Fruit fly (Drosophila melanogaster) whole organism, wandering third instar larva: ENCODE measurements around the gene CG33003.

ENCODE experiments used
- Abd-B ChIP-seq: fragments of >200 bp; optimal IDR thresholded peaks from 2 replicates; lab custom pipeline; 2017; ENCODE audit warnings: missing biosample characterization, missing genetic modification characterization
- CG9705 ChIP-seq: fragments of 200-800 bp; sonication (Bioruptor generic); optimal IDR thresholded peaks from 2 replicates; lab custom pipeline; 2018; ENCODE audit warnings: missing biosample characterization, mild to moderate bottlenecking, missing genetic modification characterization
- CrebA ChIP-seq: fragments of 200-800 bp; sonication (Bioruptor generic); optimal IDR thresholded peaks from 2 replicates; lab custom pipeline; 2016; ENCODE audit warnings: missing biosample characterization, mild to moderate bottlenecking, missing genetic modification characterization, borderline replicate concordance
- Dfd ChIP-seq: fragments of >200 bp; optimal IDR thresholded peaks from 2 replicates; lab custom pipeline; 2017; ENCODE audit warnings: missing biosample characterization, missing genetic modification characterization
- Dif ChIP-seq: fragments of 200-275, 200-300 bp; sonication (Bioruptor generic); optimal IDR thresholded peaks from 2 replicates; lab custom pipeline; 2018; ENCODE audit warnings: missing biosample characterization, missing genetic modification characterization; ENCODE audit not compliant: partially characterized antibody
- GATAd ChIP-seq: sonication (Bioruptor generic); optimal IDR thresholded peaks from 2 replicates; lab custom pipeline; 2016; ENCODE audit warnings: missing biosample characterization, missing genetic modification characterization
- HLH106 ChIP-seq: fragments of 200-800 bp; optimal IDR thresholded peaks from 3 replicates; lab custom pipeline; 2019; ENCODE audit warnings: missing biosample characterization, mild to moderate bottlenecking, missing genetic modification characterization, moderate library complexity
- Hnf4 ChIP-seq: fragments of 200-800 bp; sonication (Bioruptor generic); optimal IDR thresholded peaks from 2 replicates; lab custom pipeline; 2016; ENCODE audit warnings: missing biosample characterization, mild to moderate bottlenecking, missing genetic modification characterization
- Hr78 ChIP-seq: fragments of >200 bp; optimal IDR thresholded peaks from 2 replicates; lab custom pipeline; 2017; ENCODE audit warnings: missing biosample characterization, missing genetic modification characterization
- Hr83 ChIP-seq: fragments of 200-300 bp; sonication (Bioruptor generic); optimal IDR thresholded peaks from 2 replicates; lab custom pipeline; 2016; ENCODE audit warnings: missing biosample characterization, mild to moderate bottlenecking, missing genetic modification characterization, moderate library complexity; ENCODE audit not compliant: poor library complexity, severe bottlenecking
- Jra ChIP-seq: sonication (Bioruptor generic); optimal IDR thresholded peaks from 2 replicates; lab custom pipeline; 2016; ENCODE audit warnings: missing biosample characterization, missing genetic modification characterization
- Mio ChIP-seq: sonication (Bioruptor generic); optimal IDR thresholded peaks from 2 replicates; lab custom pipeline; 2016; ENCODE audit warnings: missing biosample characterization, missing genetic modification characterization
- N ChIP-seq: fragments of >200 bp; optimal IDR thresholded peaks from 2 replicates; lab custom pipeline; 2018; ENCODE audit warnings: missing biosample characterization, missing external identifiers, missing genetic modification characterization
- OdsH ChIP-seq: fragments of 200-800 bp; sonication (Bioruptor generic); optimal IDR thresholded peaks from 2 replicates; lab custom pipeline; 2016; ENCODE audit warnings: missing biosample characterization, mild to moderate bottlenecking, missing genetic modification characterization
- Rel ChIP-seq, 2 experiments: fragments of 200-800 bp; sonication (Bioruptor generic) in 1 of 2; optimal IDR thresholded peaks; 2 replicates in 1 of 2; 3 replicates in 1 of 2; lab custom pipeline; 2016 to 2019; ENCODE audit warnings: mild to moderate bottlenecking in 2 of 2, missing biosample characterization in 2 of 2, missing genetic modification characterization in 2 of 2, moderate library complexity in 1 of 2
- Sp1 ChIP-seq: fragments of 200-800 bp; sonication (Bioruptor generic); optimal IDR thresholded peaks from 3 replicates; lab custom pipeline; 2019; ENCODE audit warnings: missing biosample characterization, mild to moderate bottlenecking, missing genetic modification characterization, moderate library complexity
- Vsx2 ChIP-seq: fragments of 200-300, 225-300 bp; sonication (Bioruptor generic); optimal IDR thresholded peaks from 2 replicates; lab custom pipeline; 2018; ENCODE audit warnings: missing biosample characterization, missing genetic modification characterization; ENCODE audit not compliant: partially characterized antibody
- br ChIP-seq: fragments of 200-800 bp; sonication (Bioruptor generic); optimal IDR thresholded peaks from 2 replicates; lab custom pipeline; 2016; ENCODE audit warnings: missing biosample characterization, missing genetic modification characterization
- brk ChIP-seq: fragments of 200-800 bp; sonication (Bioruptor generic); optimal IDR thresholded peaks from 2 replicates; lab custom pipeline; 2016; ENCODE audit warnings: missing biosample characterization, mild to moderate bottlenecking, missing genetic modification characterization
- dl ChIP-seq, 2 experiments: fragments of 175-275, 200-275 bp in 1 of 2; fragments of 200-275 bp in 1 of 2; sonication (Bioruptor generic); optimal IDR thresholded peaks; lab custom pipeline; 2018; ENCODE audit warnings: mild to moderate bottlenecking in 2 of 2, missing biosample characterization in 2 of 2, missing genetic modification characterization in 2 of 2, moderate library complexity in 2 of 2; ENCODE audit not compliant: partially characterized antibody in 2 of 2, insufficient read depth in 1 of 2
- dmrt93B ChIP-seq: fragments of 200-800 bp; sonication (Bioruptor generic); optimal IDR thresholded peaks from 2 replicates; lab custom pipeline; 2018; ENCODE audit warnings: missing biosample characterization, mild to moderate bottlenecking, missing genetic modification characterization
- foxo ChIP-seq, 2 experiments: fragments of 200-800 bp; sonication (Bioruptor generic); optimal IDR thresholded peaks; 2 replicates in 1 of 2; 3 replicates in 1 of 2; lab custom pipeline; 2016 to 2017; ENCODE audit warnings: missing biosample characterization in 2 of 2, missing genetic modification characterization in 2 of 2
- fru ChIP-seq: fragments of 200-800 bp; sonication (Bioruptor generic); optimal IDR thresholded peaks from 3 replicates; lab custom pipeline; 2016; ENCODE audit warnings: missing biosample characterization, mild to moderate bottlenecking, missing genetic modification characterization
- h ChIP-seq: fragments of 200-800 bp; sonication (Bioruptor generic); optimal IDR thresholded peaks from 3 replicates; lab custom pipeline; 2016; ENCODE audit warnings: missing biosample characterization, mild to moderate bottlenecking, missing genetic modification characterization
- jim ChIP-seq: fragments of 175-275, 200-325 bp; sonication (Bioruptor generic); optimal IDR thresholded peaks from 2 replicates; lab custom pipeline; 2016; ENCODE audit warnings: missing biosample characterization, mild to moderate bottlenecking, missing genetic modification characterization
- pan ChIP-seq: fragments of >200 bp; optimal IDR thresholded peaks from 2 replicates; lab custom pipeline; 2017
- psq ChIP-seq: fragments of 200-800 bp; sonication (Bioruptor generic); optimal IDR thresholded peaks from 3 replicates; lab custom pipeline; 2017; ENCODE audit warnings: missing biosample characterization, mild to moderate bottlenecking, missing genetic modification characterization, moderate library complexity
- rgr ChIP-seq: fragments of 200-800 bp; sonication (Bioruptor generic); optimal IDR thresholded peaks from 3 replicates; lab custom pipeline; 2016; ENCODE audit warnings: missing biosample characterization, mild to moderate bottlenecking, missing genetic modification characterization
- sage ChIP-seq: fragments of 200-800 bp; sonication (Bioruptor generic); optimal IDR thresholded peaks from 2 replicates; lab custom pipeline; 2016; ENCODE audit warnings: missing biosample characterization, mild to moderate bottlenecking, missing genetic modification characterization
- sv ChIP-seq: fragments of 200-800 bp; sonication (Bioruptor generic); optimal IDR thresholded peaks from 3 replicates; lab custom pipeline; 2016; ENCODE audit warnings: missing biosample characterization, missing genetic modification characterization
- tai ChIP-seq: sonication (Bioruptor generic); optimal IDR thresholded peaks from 2 replicates; lab custom pipeline; 2016; ENCODE audit warnings: missing biosample characterization, missing genetic modification characterization
- usp ChIP-seq: fragments of >200 bp; optimal IDR thresholded peaks from 2 replicates; lab custom pipeline; 2017; ENCODE audit warnings: missing biosample characterization, missing genetic modification characterization
- woc ChIP-seq: sonication (Bioruptor generic); optimal IDR thresholded peaks from 2 replicates; lab custom pipeline; 2016; ENCODE audit warnings: missing biosample characterization, mild to moderate bottlenecking, missing genetic modification characterization

CG33003 gene

DNA sequence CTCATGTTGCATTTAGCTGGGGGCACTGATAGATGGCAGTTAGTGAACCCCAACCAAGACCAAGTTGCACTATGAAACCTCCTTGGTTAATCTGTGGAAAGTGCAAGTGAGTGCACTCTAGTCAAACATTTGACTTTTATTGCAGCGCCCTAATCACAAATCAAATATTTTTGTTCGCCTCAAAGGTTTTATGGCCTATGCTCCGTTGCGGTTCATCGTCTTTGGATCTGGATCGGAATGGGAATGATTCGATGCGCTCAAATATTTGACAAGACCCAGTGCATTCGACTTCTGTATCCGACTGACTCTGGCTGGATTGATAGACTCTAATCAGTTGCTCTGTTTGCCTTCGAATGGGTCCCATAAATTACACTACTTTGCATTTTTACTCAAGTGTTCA, 35.8 kb upstream of the CG33003 start:
- no peak for TF ChIP-seq h (GFP tag; lab: Kevin White, UChicago)
- TF ChIP-seq Abd-B (GFP tag; lab: Kevin White, UChicago), result no peak
- no peak for TF ChIP-seq dmrt93B (GFP tag; lab: Kevin White, UChicago)
- no peak for TF ChIP-seq sage (GFP tag; lab: Kevin White, UChicago)
- no peak for TF ChIP-seq pan (lab: Kevin White, UChicago)
- no peak for TF ChIP-seq foxo (GFP tag; optimal IDR thresholded peaks at IDR 0.05; lab: Kevin White, UChicago)
- TF ChIP-seq CrebA (GFP tag; lab: Kevin White, UChicago), result no peak
- no peak for TF ChIP-seq tai
- no peak for TF ChIP-seq Dif (GFP tag; lab: Kevin White, UChicago)
- TF ChIP-seq brk (GFP tag; lab: Kevin White, UChicago), result no peak
- TF ChIP-seq Sp1 (GFP tag; lab: Kevin White, UChicago), result no peak
- no peak for TF ChIP-seq Mio (GFP tag; lab: Kevin White, UChicago)
- no peak for TF ChIP-seq GATAd (GFP tag; lab: Kevin White, UChicago)
- no peak for TF ChIP-seq Jra (GFP tag; lab: Kevin White, UChicago)
- no peak for TF ChIP-seq rgr (GFP tag; lab: Kevin White, UChicago)
- TF ChIP-seq N (GFP tag; lab: Kevin White, UChicago), result no peak
- TF ChIP-seq br (GFP tag; lab: Kevin White, UChicago), result no peak
- TF ChIP-seq Hr78 (GFP tag; lab: Kevin White, UChicago), result no peak
- TF ChIP-seq HLH106 (tag; lab: Kevin White, UChicago), result no peak
- TF ChIP-seq Hr83, result no peak

DNA sequence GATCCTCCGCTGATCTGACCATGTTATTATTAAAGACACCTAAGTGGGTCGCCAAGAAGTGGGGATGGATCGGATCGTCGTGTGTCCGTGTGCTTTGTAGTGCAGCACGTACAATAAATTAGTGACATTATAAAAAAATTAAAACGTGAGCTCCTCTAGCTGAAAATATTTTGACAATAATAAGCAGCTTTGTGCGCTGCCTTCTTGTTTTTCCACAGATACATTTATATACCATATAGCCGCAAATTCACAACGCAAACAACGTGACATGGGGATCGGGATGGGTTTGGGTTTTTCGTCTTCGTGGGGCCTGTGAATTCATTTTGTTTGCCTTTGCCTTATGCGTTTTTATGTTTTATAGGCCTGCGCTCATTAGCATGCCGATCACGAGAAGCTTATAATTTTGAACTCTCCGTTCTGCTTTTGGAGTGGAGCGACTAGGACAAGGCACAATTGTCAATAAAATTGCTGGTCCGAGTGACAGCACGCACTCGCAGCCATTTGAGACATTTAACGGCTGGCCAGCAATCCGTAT, 34.9 kb upstream of the CG33003 start:
- TF ChIP-seq br (GFP tag; lab: Kevin White, UChicago) (no peak), brk (GFP tag; lab: Kevin White, UChicago) (no peak), CrebA (GFP tag; lab: Kevin White, UChicago) (no peak), Sp1 (GFP tag; lab: Kevin White, UChicago) (no peak), CG9705 (no peak), OdsH (GFP tag; lab: Kevin White, UChicago) (no peak), psq (GFP tag; lab: Kevin White, UChicago) (no peak), h (GFP tag; lab: Kevin White, UChicago) (no peak), Dfd (GFP tag; lab: Kevin White, UChicago) (no peak), Rel (GFP tag; optimal IDR thresholded peaks at IDR 0.05; lab: Kevin White, UChicago) (no peak), Rel (tag; optimal IDR thresholded peaks at IDR 0.05; lab: Kevin White, UChicago) (no peak), woc (GFP tag; lab: Kevin White, UChicago) (no peak), dl (GFP tag; optimal IDR thresholded peaks at IDR 0.05; lab: Kevin White, UChicago; ENCODE audit: insufficient read depth in 1 of 2, partially characterized antibody in 2 of 2) (no peak), Mio (GFP tag; lab: Kevin White, UChicago) (no peak), Vsx2 (no peak), jim (no peak), sv (GFP tag; lab: Kevin White, UChicago) (no peak)

DNA sequence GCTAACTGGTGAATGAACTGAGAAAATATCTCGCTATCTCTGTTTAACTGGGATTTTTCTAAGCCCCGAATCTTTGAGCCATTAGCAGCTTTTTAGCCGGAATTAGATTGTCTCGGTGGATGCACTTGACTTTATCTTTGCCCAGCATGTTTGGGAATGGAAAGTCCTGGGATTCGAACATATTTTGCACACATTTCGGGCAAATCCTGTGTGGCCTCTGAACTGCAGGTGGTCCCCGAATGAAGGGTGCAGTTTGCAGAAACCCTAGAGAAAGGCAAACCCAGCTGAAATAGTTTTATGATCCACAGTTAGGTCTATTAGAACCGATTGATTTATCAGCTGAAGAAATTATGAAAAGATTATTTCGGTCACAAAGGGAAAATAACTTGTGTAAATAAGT, 34.1 kb upstream of the CG33003 start:
- no peak for TF ChIP-seq OdsH (GFP tag; lab: Kevin White, UChicago)
- no peak for TF ChIP-seq CG9705
- no peak for TF ChIP-seq jim
- TF ChIP-seq Mio (GFP tag; lab: Kevin White, UChicago), result no peak
- TF ChIP-seq dmrt93B (GFP tag; lab: Kevin White, UChicago), result no peak
- no peak for TF ChIP-seq N (GFP tag; lab: Kevin White, UChicago)
- TF ChIP-seq HLH106 (tag; lab: Kevin White, UChicago), result no peak
- no peak for TF ChIP-seq usp (GFP tag; lab: Kevin White, UChicago)
- no peak for TF ChIP-seq Rel (GFP tag; optimal IDR thresholded peaks at IDR 0.05; lab: Kevin White, UChicago)
- no peak for TF ChIP-seq Rel (tag; optimal IDR thresholded peaks at IDR 0.05; lab: Kevin White, UChicago)
- TF ChIP-seq Hnf4 (GFP tag; lab: Kevin White, UChicago), result no peak
- no peak for TF ChIP-seq fru (GFP tag; lab: Kevin White, UChicago)
- no peak for TF ChIP-seq foxo (GFP tag; optimal IDR thresholded peaks at IDR 0.05; lab: Kevin White, UChicago)
- no peak for TF ChIP-seq psq (GFP tag; lab: Kevin White, UChicago)
